Worm (Caenorhabditis elegans) whole organism, L2 larva: ENCODE results near the gene Y82E9BR.10.

Experiments used
- C34F6.9 ChIP-seq: fragments of 150-350 bp; optimal IDR thresholded peaks from 2 replicates; lab custom pipeline; 2014; ENCODE audit warnings: missing biosample characterization, missing genetic modification characterization
- R02D3.7 ChIP-seq: fragments of 150-350 bp; optimal IDR thresholded peaks from 2 replicates; lab custom pipeline; 2014; ENCODE audit warnings: missing biosample characterization, missing genetic modification characterization
- Y55F3AM.14 ChIP-seq: fragments of 200-800 bp; sonication (Bioruptor generic); optimal IDR thresholded peaks from 2 replicates; lab custom pipeline; 2018; ENCODE audit warnings: mild to moderate bottlenecking, missing genetic modification characterization, missing compliant biosample characterization
- alr-1 ChIP-seq: fragments of 150-350 bp; optimal IDR thresholded peaks from 2 replicates; lab custom pipeline; 2014; ENCODE audit warnings: missing biosample characterization, missing genetic modification characterization
- aly-2 ChIP-seq: fragments of 150-350 bp; optimal IDR thresholded peaks from 2 replicates; lab custom pipeline; 2014; ENCODE audit warnings: missing biosample characterization, missing genetic modification characterization
- ama-1 ChIP-seq: fragments of 150-350 bp; optimal IDR thresholded peaks from 2 replicates; lab custom pipeline; 2018; ENCODE audit warnings: inconsistent platforms
- blmp-1 ChIP-seq: sonication (generic microtip); optimal IDR thresholded peaks from 2 replicates; lab custom pipeline; 2017; ENCODE audit warnings: missing genetic modification characterization, mild to moderate bottlenecking, missing compliant biosample characterization, antibody characterized with exemption, moderate library complexity; ENCODE audit not compliant: insufficient read depth
- ceh-16 ChIP-seq: fragments of 150-350 bp; optimal IDR thresholded peaks from 2 replicates; lab custom pipeline; 2014; ENCODE audit warnings: missing biosample characterization, missing genetic modification characterization
- ceh-82 ChIP-seq: fragments of 150-350 bp; optimal IDR thresholded peaks from 2 replicates; lab custom pipeline; 2014; ENCODE audit warnings: missing biosample characterization, missing genetic modification characterization
- crh-2 ChIP-seq: sonication (generic microtip); optimal IDR thresholded peaks from 2 replicates; lab custom pipeline; 2017; ENCODE audit warnings: missing biosample characterization, missing genetic modification characterization
- dmd-4 ChIP-seq: sonication (generic microtip); optimal IDR thresholded peaks from 2 replicates; lab custom pipeline; 2017; ENCODE audit warnings: missing biosample characterization, missing genetic modification characterization
- egl-27 ChIP-seq: sonication (generic microtip); optimal IDR thresholded peaks from 3 replicates; lab custom pipeline; 2017; ENCODE audit warnings: missing biosample characterization, missing genetic modification reagents, missing genetic modification characterization
- elt-3 ChIP-seq: sonication (generic microtip); optimal IDR thresholded peaks from 2 replicates; lab custom pipeline; 2017; ENCODE audit warnings: missing biosample characterization, missing genetic modification characterization
- fos-1 ChIP-seq: fragments of 150-350 bp; optimal IDR thresholded peaks from 2 replicates; lab custom pipeline; 2014; ENCODE audit warnings: missing biosample characterization, missing genetic modification characterization
- gmeb-1 ChIP-seq: fragments of 150-350 bp; optimal IDR thresholded peaks from 2 replicates; lab custom pipeline; 2014; ENCODE audit warnings: missing biosample characterization, missing genetic modification characterization
- lin-13 ChIP-seq: fragments of 150-350 bp; optimal IDR thresholded peaks from 2 replicates; lab custom pipeline; 2014; ENCODE audit warnings: missing biosample characterization, missing genetic modification reagents, missing genetic modification characterization
- lin-39 ChIP-seq: fragments of 150-350 bp; optimal IDR thresholded peaks from 2 replicates; lab custom pipeline; 2014; ENCODE audit warnings: missing biosample characterization, missing genetic modification reagents, missing genetic modification characterization
- mab-5 ChIP-seq: fragments of 150-350 bp; optimal IDR thresholded peaks from 2 replicates; lab custom pipeline; 2014; ENCODE audit warnings: missing biosample characterization, missing genetic modification characterization
- mdl-1 ChIP-seq, 2 experiments: fragments of 150-350 bp in 1 of 2; sonication (generic microtip) in 1 of 2; optimal IDR thresholded peaks; 2 replicates each; lab custom pipeline; 2017; ENCODE audit warnings: missing biosample characterization in 2 of 2, missing genetic modification characterization in 2 of 2
- nhr-11 ChIP-seq: fragments of 150-350 bp; optimal IDR thresholded peaks from 2 replicates; lab custom pipeline; 2014; ENCODE audit warnings: missing biosample characterization, missing genetic modification characterization
- nhr-23 ChIP-seq: fragments of 150-350 bp; optimal IDR thresholded peaks from 2 replicates; lab custom pipeline; 2014; ENCODE audit warnings: missing biosample characterization, missing genetic modification reagents, missing genetic modification characterization
- nhr-237 ChIP-seq: fragments of 150-350 bp; optimal IDR thresholded peaks from 2 replicates; lab custom pipeline; 2014; ENCODE audit warnings: missing biosample characterization, missing genetic modification characterization
- nhr-25 ChIP-seq: fragments of 150-350 bp; sonication (generic microtip); optimal IDR thresholded peaks from 3 replicates; lab custom pipeline; 2014; ENCODE audit warnings: missing biosample characterization, missing genetic modification characterization
- nhr-6 ChIP-seq: fragments of 150-350 bp; optimal IDR thresholded peaks from 2 replicates; lab custom pipeline; 2014; ENCODE audit warnings: missing biosample characterization, missing genetic modification characterization
- nhr-77 ChIP-seq: fragments of 150-350 bp; optimal IDR thresholded peaks from 2 replicates; lab custom pipeline; 2014; ENCODE audit warnings: missing biosample characterization, missing genetic modification characterization
- peb-1 ChIP-seq: fragments of 150-350 bp; optimal IDR thresholded peaks from 2 replicates; lab custom pipeline; 2014; ENCODE audit warnings: missing biosample characterization, missing genetic modification characterization
- sem-4 ChIP-seq: fragments of 150-350 bp; optimal IDR thresholded peaks from 2 replicates; lab custom pipeline; 2014; ENCODE audit warnings: missing biosample characterization, missing genetic modification reagents, missing genetic modification characterization
- skn-1 ChIP-seq: sonication (generic microtip); optimal IDR thresholded peaks from 2 replicates; lab custom pipeline; 2017; ENCODE audit warnings: missing biosample characterization, missing genetic modification characterization
- unc-39 ChIP-seq: fragments of 150-350 bp; optimal IDR thresholded peaks from 2 replicates; lab custom pipeline; 2014; ENCODE audit warnings: missing biosample characterization, missing genetic modification characterization
- unc-55 ChIP-seq: fragments of 150-350 bp; sonication (generic microtip); optimal IDR thresholded peaks from 3 replicates; lab custom pipeline; 2014; ENCODE audit warnings: missing biosample characterization, missing genetic modification reagents, missing genetic modification characterization
- unc-62 ChIP-seq: fragments of 150-350 bp; optimal IDR thresholded peaks from 2 replicates; lab custom pipeline; 2014; ENCODE audit warnings: missing biosample characterization, missing genetic modification reagents, missing genetic modification characterization
- zag-1 ChIP-seq: fragments of 150-350 bp; optimal IDR thresholded peaks from 2 replicates; lab custom pipeline; 2014; ENCODE audit warnings: missing biosample characterization, missing genetic modification characterization
- ztf-1 ChIP-seq: fragments of 200-800 bp; sonication (Bioruptor generic); conservative IDR thresholded peaks from 2 replicates; pipeline ENCODE4 v1.3.6; 2022; ENCODE audit warnings: missing genetic modification characterization, missing compliant biosample characterization
- ztf-11 ChIP-seq: sonication (generic microtip); optimal IDR thresholded peaks from 2 replicates; lab custom pipeline; 2017; ENCODE audit warnings: missing biosample characterization, missing genetic modification characterization
- ztf-4 ChIP-seq: fragments of 150-350 bp; optimal IDR thresholded peaks from 2 replicates; lab custom pipeline; 2014; ENCODE audit warnings: missing biosample characterization, missing genetic modification characterization

Y82E9BR.10 gene

ce11 chrIII:1417090-1417489 is 41.7 kb upstream of the Y82E9BR.10 start, which contains the start of gene elc-1:
Gene elc-1, minus strand, starts transcription at chrIII:1417190.
- TF ChIP-seq C34F6.9 (no peak), crh-2 (tag; lab: Kevin White, UChicago) (no peak), blmp-1 (tag; lab: Kevin White, UChicago) (no peak), ztf-4 (no peak), R02D3.7 (tag; lab: Kevin White, UChicago) (no peak), nhr-25 (tag; lab: Kevin White, UChicago) (no peak), elt-3 (tag; lab: Kevin White, UChicago) (no peak), dmd-4 (tag; lab: Kevin White, UChicago) (no peak), zag-1 (tag; lab: Kevin White, UChicago) (no peak), unc-39 (tag; lab: Kevin White, UChicago) (no peak), sem-4 (tag; lab: Kevin White, UChicago) (no peak), Y55F3AM.14 (no peak), unc-55 (GFP tag; lab: Kevin White, UChicago) (no peak), skn-1 (tag; lab: Kevin White, UChicago) (no peak)

ce11 chrIII:1416571-1416970 is 41.2 kb upstream of the Y82E9BR.10 start:
- TF ChIP-seq nhr-23 (no peak), aly-2 (tag; lab: Kevin White, UChicago) (no peak), alr-1 (tag; lab: Kevin White, UChicago) (no peak), skn-1 (tag; lab: Kevin White, UChicago) (no peak)
- TF ChIP-seq, all 48 proteins: peak for 0

ce11 chrIII:1413890-1414613 is 38.7 kb upstream of the Y82E9BR.10 start, which contains the start of gene Y82E9BR.14:
Gene Y82E9BR.14, minus strand, starts transcription at chrIII:1414116.
- peak; percentile 66 for TF ChIP-seq fos-1 (tag; lab: Kevin White, UChicago)
- no peak for TF ChIP-seq lin-39 (tag; lab: Kevin White, UChicago)

- TF ChIP-seq Y55F3AM.14 (no peak), R02D3.7 (tag; lab: Kevin White, UChicago) (no peak), blmp-1 (tag; lab: Kevin White, UChicago) (no peak), nhr-237 (tag; lab: Kevin White, UChicago) (no peak), ztf-4 (no peak), aly-2 (tag; lab: Kevin White, UChicago) (no peak), lin-39 (tag; lab: Kevin White, UChicago) (no peak), mab-5 (tag; lab: Kevin White, UChicago) (no peak), unc-62 (GFP tag; lab: Kevin White, UChicago) (no peak), ceh-82 (tag; lab: Kevin White, UChicago) (no peak), nhr-6 (tag; lab: Kevin White, UChicago) (no peak), mdl-1 (tag; optimal IDR thresholded peaks at IDR 0.05; lab: Kevin White, UChicago) (no peak), ztf-1 (no peak), gmeb-1 (tag; lab: Kevin White, UChicago) (no peak), ztf-11 (tag; lab: Kevin White, UChicago) (no peak)
Measured at ce11 chrIII:1413125-1413837, 37.9 kb upstream of the Y82E9BR.10 start.

- TF ChIP-seq gmeb-1 (tag; lab: Kevin White, UChicago), result no peak
- TF ChIP-seq blmp-1 (tag; lab: Kevin White, UChicago), result no peak
- TF ChIP-seq peb-1 (tag; lab: Kevin White, UChicago), result no peak
- TF ChIP-seq unc-62 (GFP tag; lab: Kevin White, UChicago), result no peak
- no peak for TF ChIP-seq mab-5 (tag; lab: Kevin White, UChicago)
- TF ChIP-seq R02D3.7 (tag; lab: Kevin White, UChicago), result no peak
- no peak for TF ChIP-seq elt-3 (tag; lab: Kevin White, UChicago)
- TF ChIP-seq fos-1 (tag; lab: Kevin White, UChicago), result no peak
- TF ChIP-seq ceh-16, result no peak
- no peak for TF ChIP-seq lin-13 (GFP tag; lab: Kevin White, UChicago)
- TF ChIP-seq nhr-11 (tag; lab: Kevin White, UChicago), result no peak
- TF ChIP-seq nhr-77, result no peak
- no peak for TF ChIP-seq egl-27 (tag; lab: Kevin White, UChicago)
- TF ChIP-seq aly-2 (tag; lab: Kevin White, UChicago), result no peak
- TF ChIP-seq ama-1, result no peak
- no peak for TF ChIP-seq ceh-82 (tag; lab: Kevin White, UChicago)
- no peak for TF ChIP-seq zag-1 (tag; lab: Kevin White, UChicago)
Measured at ce11 chrIII:1409139-1409538, 33.7 kb upstream of the Y82E9BR.10 start, which contains the start of gene Y82E9BR.22. Gene Y82E9BR.22, minus strand, starts transcription at chrIII:1409239.
